Worm (Caenorhabditis elegans): ENCODE results near the gene pmk-3.

ce11 chrIV:8169674-8170073 is 30.7 kb downstream of the pmk-3 start, which contains the start of gene C07G1.15:
- TF ChIP-seq elt-2 (tag; optimal IDR thresholded peaks at IDR 0.05) (no peak), pax-1 (tag; optimal IDR thresholded peaks at IDR 0.05) (no peak), C08G9.2 (tag; optimal IDR thresholded peaks at IDR 0.05) (no peak), dmd-4 (tag; optimal IDR thresholded peaks at IDR 0.05; ENCODE audit: borderline replicate concordance) (no peak)

Data from whole organism, late embryonic.